Worm (Caenorhabditis elegans): ENCODE data around the gene sre-50.

Gene sre-50

ce11 chrII:12328994-12329393 is 25.7 kb downstream of the sre-50 start, which contains the start of gene sre-55:
Gene sre-55 (plus strand): TSS chrII:12329294.
- TF ChIP-seq pha-4 (tag; optimal IDR thresholded peaks at IDR 0.05) = no peak
- no peak for TF ChIP-seq B0261.1 (tag; optimal IDR thresholded peaks at IDR 0.05)
- TF ChIP-seq lir-1 (GFP tag; conservative IDR thresholded peaks at IDR 0.05) = no peak
- no peak for TF ChIP-seq cebp-2 (GFP tag; IDR thresholded peaks at IDR 0.05)
- no peak for TF ChIP-seq rcor-1 (GFP tag; IDR thresholded peaks at IDR 0.05)
- TF ChIP-seq sea-2 (GFP tag; IDR thresholded peaks at IDR 0.05) = no peak
- no peak for TF ChIP-seq lin-26 (GFP tag; IDR thresholded peaks at IDR 0.05)
- no peak for TF ChIP-seq snpc-4 (GFP tag; optimal IDR thresholded peaks at IDR 0.05)
- TF ChIP-seq snpc-4 (tag; optimal IDR thresholded peaks at IDR 0.05) = no peak
- no peak for TF ChIP-seq bed-2 (GFP tag; IDR thresholded peaks at IDR 0.05)
- TF ChIP-seq ceh-58 (GFP tag; IDR thresholded peaks at IDR 0.05) = no peak
- no peak for TF ChIP-seq hlh-26 (GFP tag; conservative IDR thresholded peaks at IDR 0.05)
- no peak for TF ChIP-seq ztf-26 (tag; optimal IDR thresholded peaks at IDR 0.05)
- TF ChIP-seq lsy-27 (tag; optimal IDR thresholded peaks at IDR 0.05; ENCODE audit: borderline replicate concordance, insufficient read depth) = no peak
- no peak for TF ChIP-seq nhr-179 (tag; optimal IDR thresholded peaks at IDR 0.05)
- TF ChIP-seq F49E8.2 (tag; optimal IDR thresholded peaks at IDR 0.05; ENCODE audit: insufficient read depth) = no peak
- no peak for TF ChIP-seq T26A5.8 (tag; optimal IDR thresholded peaks at IDR 0.05)
- no peak for TF ChIP-seq nhr-80 (tag; optimal IDR thresholded peaks at IDR 0.05)
- TF ChIP-seq chd-7 (tag; optimal IDR thresholded peaks at IDR 0.05) = no peak
- no peak for TF ChIP-seq madf-10 (tag; optimal IDR thresholded peaks at IDR 0.05)
- no peak for TF ChIP-seq snpc-1.1 (tag; optimal IDR thresholded peaks at IDR 0.05; ENCODE audit: insufficient read depth)

ce11 chrII:12332624-12333023 is 29.3 kb downstream of the sre-50 start, which contains the start of gene sre-54:
Gene sre-54 (plus strand): TSS chrII:12332924.
- TF ChIP-seq sdz-38 (tag; optimal IDR thresholded peaks at IDR 0.05) (no peak), lin-40 (tag; optimal IDR thresholded peaks at IDR 0.05) (no peak), zim-3 (tag; optimal IDR thresholded peaks at IDR 0.05) (no peak), rec-8 (tag; optimal IDR thresholded peaks at IDR 0.05) (no peak), snpc-1.3 (tag; optimal IDR thresholded peaks at IDR 0.05; ENCODE audit: insufficient read depth) (no peak), hmg-20 (GFP tag; IDR thresholded peaks at IDR 0.05) (no peak), hlh-26 (GFP tag; conservative IDR thresholded peaks at IDR 0.05) (no peak), ztf-22 (GFP tag; optimal IDR thresholded peaks at IDR 0.05) (no peak), nfyb-1 (GFP tag; IDR thresholded peaks at IDR 0.05) (no peak), rcor-1 (GFP tag; IDR thresholded peaks at IDR 0.05) (no peak)

ce11 chrII:12335430-12335829 is 32.1 kb downstream of the sre-50 start, which contains the start of gene sre-52:
Gene sre-52 (plus strand): TSS chrII:12335730.
- TF ChIP-seq Y53F4B.3 (GFP tag; IDR thresholded peaks at IDR 0.05) (no peak), let-526 (GFP tag; IDR thresholded peaks at IDR 0.05) (no peak), lin-54 (GFP tag; optimal IDR thresholded peaks at IDR 0.05) (no peak), F57C9.4 (tag; optimal IDR thresholded peaks at IDR 0.05) (no peak), snpc-1.1 (tag; optimal IDR thresholded peaks at IDR 0.05; ENCODE audit: insufficient read depth) (no peak), snpc-1.3 (tag; optimal IDR thresholded peaks at IDR 0.05; ENCODE audit: insufficient read depth) (no peak), lsl-1 (GFP tag; optimal IDR thresholded peaks at IDR 0.05) (no peak), sptf-2 (GFP tag; optimal IDR thresholded peaks at IDR 0.05) (no peak), B0336.3 (GFP tag; IDR thresholded peaks at IDR 0.05) (no peak), lsy-27 (tag; optimal IDR thresholded peaks at IDR 0.05; ENCODE audit: borderline replicate concordance, insufficient read depth) (no peak), somi-1 (GFP tag; optimal IDR thresholded peaks at IDR 0.05) (no peak), nhr-179 (tag; optimal IDR thresholded peaks at IDR 0.05) (no peak), lin-26 (GFP tag; IDR thresholded peaks at IDR 0.05) (no peak), hlh-12 (tag; optimal IDR thresholded peaks at IDR 0.05) (no peak), die-1 (tag; optimal IDR thresholded peaks at IDR 0.05) (no peak)

All from whole organism, young adult.